Worm (Caenorhabditis elegans) whole organism, L4 larva: ENCODE measurements around the gene ZK666.1.

Source experiments
- T20F7.1 ChIP-seq: fragments of 200-800 bp; sonication (Bioruptor generic); optimal IDR thresholded peaks from 2 replicates; lab custom pipeline; 2018; ENCODE audit warnings: mild to moderate bottlenecking, missing genetic modification characterization, missing compliant biosample characterization
- dpl-1 ChIP-seq: fragments of 150-350 bp; optimal IDR thresholded peaks from 2 replicates; lab custom pipeline; 2014; ENCODE audit warnings: missing biosample characterization, missing genetic modification reagents, missing genetic modification characterization
- mdl-1 ChIP-seq, 2 experiments: fragments of 150-350 bp in 1 of 2; sonication (generic microtip) in 1 of 2; optimal IDR thresholded peaks; 2 replicates each; lab custom pipeline; 2014 to 2017; ENCODE audit warnings: missing biosample characterization in 2 of 2, missing genetic modification characterization in 2 of 2
- mdt-29 ChIP-seq: fragments of 200-800 bp; sonication (Bioruptor generic); IDR thresholded peaks from 2 replicates; pipeline ENCODE4 v1.3.6; 2022; ENCODE audit warnings: missing genetic modification reagents, missing genetic modification characterization, missing compliant biosample characterization
- mep-1 ChIP-seq: fragments of 150-350 bp; sonication (generic microtip); optimal IDR thresholded peaks from 3 replicates; lab custom pipeline; 2014; ENCODE audit warnings: missing biosample characterization, missing genetic modification characterization
- nhr-41 ChIP-seq: fragments of 200-800 bp; sonication (Bioruptor generic); IDR thresholded peaks from 2 replicates; pipeline ENCODE4 v1.3.6; 2022; ENCODE audit warnings: missing genetic modification reagents, missing genetic modification characterization, missing compliant biosample characterization
- php-3 ChIP-seq: fragments of 200-800 bp; sonication (Bioruptor generic); IDR thresholded peaks from 2 replicates; pipeline ENCODE4 v1.3.6; 2022; ENCODE audit warnings: missing genetic modification reagents, missing genetic modification characterization, missing compliant biosample characterization
- skn-1 ChIP-seq: fragments of 150-350 bp; optimal IDR thresholded peaks from 2 replicates; lab custom pipeline; 2014; ENCODE audit warnings: missing biosample characterization, missing genetic modification characterization
- unc-130 ChIP-seq: sonication (generic microtip); optimal IDR thresholded peaks from 2 replicates; lab custom pipeline; 2016; ENCODE audit warnings: missing genetic modification reagents, missing genetic modification characterization, missing compliant biosample characterization
- unc-62 ChIP-seq, 3 experiments: fragments of 150-350 bp in 1 of 3; sonication (generic microtip); optimal IDR thresholded peaks in 2 of 3; peaks in 1 of 3; 1 replicate in 1 of 3; 2 replicates in 2 of 3; lab custom pipeline; 2014 to 2017; ENCODE audit warnings: missing biosample characterization in 3 of 3, missing genetic modification characterization in 3 of 3, missing genetic modification reagents in 3 of 3, missing genotype in 1 of 3
- ztf-11 ChIP-seq: fragments of 150-350 bp; optimal IDR thresholded peaks from 2 replicates; lab custom pipeline; 2014; ENCODE audit warnings: missing biosample characterization, missing genetic modification characterization

ce11 chrII:10505949-10506348 is 34.8 kb upstream of the ZK666.1 start:
- TF ChIP-seq unc-130 (GFP tag; lab: Kevin White, UChicago) (no peak), mep-1 (tag; lab: Kevin White, UChicago) (no peak), dpl-1 (GFP tag; lab: Kevin White, UChicago) (no peak), mdl-1 (tag; optimal IDR thresholded peaks at IDR 0.05; lab: Kevin White, UChicago) (no peak), ztf-11 (tag; lab: Kevin White, UChicago) (no peak), T20F7.1 (GFP tag; lab: Kevin White, UChicago) (no peak), mdt-29 (GFP tag; lab: Robert Waterston, UW) (no peak), unc-62 (GFP tag; optimal IDR thresholded peaks at IDR 0.05 in 1 of 2; lab: Kevin White, UChicago) (peak in 1 of 2 experiments; percentile 81), unc-62 (tag; optimal IDR thresholded peaks at IDR 0.05; lab: Kevin White, UChicago) (no peak), nhr-41 (GFP tag; lab: Robert Waterston, UW) (no peak), php-3 (GFP tag; lab: Robert Waterston, UW) (no peak), skn-1 (tag; lab: Kevin White, UChicago) (no peak)
